Worm (Caenorhabditis elegans) whole organism, L3 larva: Measurements from ENCODE around the gene B0310.2.

Source experiments
- R02D3.7 ChIP-seq: fragments of 150-350 bp; optimal IDR thresholded peaks from 2 replicates; lab custom pipeline; 2014; ENCODE audit warnings: missing biosample characterization, missing genetic modification characterization
- ama-1 ChIP-seq: fragments of 150-350 bp; optimal IDR thresholded peaks from 2 replicates; lab custom pipeline; 2018
- ceh-16 ChIP-seq: sonication (generic microtip); optimal IDR thresholded peaks from 2 replicates; lab custom pipeline; 2017; ENCODE audit warnings: missing biosample characterization, missing genetic modification characterization
- ceh-28 ChIP-seq: fragments of 150-350 bp; optimal IDR thresholded peaks from 2 replicates; lab custom pipeline; 2014; ENCODE audit warnings: missing biosample characterization, missing genetic modification reagents, missing genetic modification characterization
- ceh-82 ChIP-seq: fragments of 150-350 bp; optimal IDR thresholded peaks from 2 replicates; lab custom pipeline; 2014; ENCODE audit warnings: missing biosample characterization, missing genetic modification characterization
- egl-27 ChIP-seq: sonication (generic microtip); optimal IDR thresholded peaks from 4 replicates; lab custom pipeline; 2017; ENCODE audit warnings: missing biosample characterization, missing genetic modification reagents, missing genetic modification characterization
- egl-5 ChIP-seq: fragments of 150-350 bp; optimal IDR thresholded peaks from 2 replicates; lab custom pipeline; 2017; ENCODE audit warnings: missing biosample characterization, missing genetic modification reagents, missing genetic modification characterization, inconsistent platforms
- elt-2 ChIP-seq: sonication (generic microtip); optimal IDR thresholded peaks from 2 replicates; lab custom pipeline; 2016; ENCODE audit warnings: missing genetic modification reagents, mild to moderate bottlenecking, missing genetic modification characterization, missing compliant biosample characterization
- elt-3 ChIP-seq, 3 experiments: fragments of 150-350 bp in 1 of 3; sonication (generic microtip) in 2 of 3; optimal IDR thresholded peaks; 2 replicates in 2 of 3; 4 replicates in 1 of 3; lab custom pipeline; 2014 to 2017; ENCODE audit warnings: missing biosample characterization in 3 of 3, missing genetic modification characterization in 3 of 3
- fkh-10 ChIP-seq: sonication (generic microtip); optimal IDR thresholded peaks from 2 replicates; lab custom pipeline; 2017; ENCODE audit warnings: missing biosample characterization, missing genetic modification reagents, missing genetic modification characterization
- fos-1 ChIP-seq: fragments of 150-350 bp; optimal IDR thresholded peaks from 2 replicates; lab custom pipeline; 2014; ENCODE audit warnings: missing biosample characterization, missing genetic modification characterization
- hmg-11 ChIP-seq: sonication (generic microtip); optimal IDR thresholded peaks from 2 replicates; lab custom pipeline; 2016; ENCODE audit warnings: missing genetic modification characterization, missing compliant biosample characterization
- lin-15B ChIP-seq: fragments of 150-350 bp; optimal IDR thresholded peaks from 2 replicates; lab custom pipeline; 2014; ENCODE audit warnings: missing biosample characterization, missing genetic modification characterization
- lsy-12 ChIP-seq: sonication (generic microtip); optimal IDR thresholded peaks from 2 replicates; lab custom pipeline; 2016; ENCODE audit warnings: mild to moderate bottlenecking, missing genetic modification characterization, missing compliant biosample characterization
- mdl-1 ChIP-seq: fragments of 150-350 bp; optimal IDR thresholded peaks from 2 replicates; lab custom pipeline; 2014; ENCODE audit warnings: missing biosample characterization, missing genetic modification characterization
- mml-1 ChIP-seq: fragments of 150-350 bp; sonication (generic microtip); optimal IDR thresholded peaks from 3 replicates; lab custom pipeline; 2014; ENCODE audit warnings: missing biosample characterization, missing genetic modification characterization
- nfya-1 ChIP-seq: sonication (generic microtip); optimal IDR thresholded peaks from 2 replicates; lab custom pipeline; 2017; ENCODE audit warnings: missing genetic modification characterization, mild to moderate bottlenecking, missing compliant biosample characterization, antibody characterized with exemption, moderate library complexity; ENCODE audit not compliant: insufficient read depth
- nhr-11 ChIP-seq: fragments of 150-350 bp; optimal IDR thresholded peaks from 2 replicates; lab custom pipeline; 2014; ENCODE audit warnings: missing biosample characterization, missing genetic modification characterization
- nhr-12 ChIP-seq: fragments of 150-350 bp; optimal IDR thresholded peaks from 2 replicates; lab custom pipeline; 2014; ENCODE audit warnings: missing biosample characterization, missing genetic modification characterization
- nhr-25 ChIP-seq: sonication (generic microtip); optimal IDR thresholded peaks from 2 replicates; lab custom pipeline; 2017; ENCODE audit warnings: missing biosample characterization, missing genetic modification characterization
- nhr-28 ChIP-seq: fragments of 150-350 bp; optimal IDR thresholded peaks from 2 replicates; lab custom pipeline; 2014; ENCODE audit warnings: missing biosample characterization, missing genetic modification characterization
- nhr-67 ChIP-seq: fragments of 150-350 bp; optimal IDR thresholded peaks from 2 replicates; lab custom pipeline; 2014; ENCODE audit warnings: missing biosample characterization, missing genetic modification characterization
- nhr-76 ChIP-seq: fragments of 150-350 bp; sonication (generic microtip); optimal IDR thresholded peaks from 5 replicates; lab custom pipeline; 2014; ENCODE audit warnings: missing biosample characterization, missing genetic modification characterization
- nhr-77 ChIP-seq: fragments of 150-350 bp; optimal IDR thresholded peaks from 2 replicates; lab custom pipeline; 2014; ENCODE audit warnings: missing biosample characterization, missing genetic modification characterization
- pha-4 ChIP-seq: fragments of 150-350 bp; optimal IDR thresholded peaks from 2 replicates; lab custom pipeline; 2014; ENCODE audit warnings: missing biosample characterization, missing genetic modification reagents, missing genetic modification characterization
- pqm-1 ChIP-seq: fragments of 150-350 bp; optimal IDR thresholded peaks from 2 replicates; lab custom pipeline; 2017; ENCODE audit warnings: missing biosample characterization, missing genetic modification characterization, inconsistent platforms
- skn-1 ChIP-seq: fragments of 150-350 bp; optimal IDR thresholded peaks from 2 replicates; lab custom pipeline; 2014; ENCODE audit warnings: missing biosample characterization, missing genetic modification characterization
- snpc-4 ChIP-seq: fragments of 150-350 bp; optimal IDR thresholded peaks from 2 replicates; lab custom pipeline; 2014; ENCODE audit warnings: missing biosample characterization, missing genetic modification characterization
- unc-39 ChIP-seq: sonication (generic microtip); optimal IDR thresholded peaks from 4 replicates; lab custom pipeline; 2017; ENCODE audit warnings: missing biosample characterization, missing genetic modification characterization
- unc-62 ChIP-seq: fragments of 150-350 bp; sonication (generic microtip); optimal IDR thresholded peaks from 4 replicates; lab custom pipeline; 2014; ENCODE audit warnings: missing biosample characterization, missing genetic modification reagents, missing genetic modification characterization
- zag-1 ChIP-seq: fragments of 150-350 bp; optimal IDR thresholded peaks from 2 replicates; lab custom pipeline; 2014; ENCODE audit warnings: missing biosample characterization, missing genetic modification characterization
- ztf-11 ChIP-seq: fragments of 150-350 bp; optimal IDR thresholded peaks from 2 replicates; lab custom pipeline; 2014; ENCODE audit warnings: missing biosample characterization, missing genetic modification characterization
- ztf-4 ChIP-seq: fragments of 150-350 bp; optimal IDR thresholded peaks from 2 replicates; lab custom pipeline; 2014; ENCODE audit warnings: missing biosample characterization, missing genetic modification characterization

B0310.2 gene

ce11 chrX:530909-531308 is 24.2 kb upstream of the B0310.2 start, which contains the start of gene B0310.6:
B0310.6 (minus strand) TSS chrX:531009.
- TF ChIP-seq nhr-67: no peak
- TF ChIP-seq nhr-11 (tag; lab: Kevin White, UChicago): no peak
- no peak for TF ChIP-seq ceh-28 (tag; lab: Kevin White, UChicago)
- no peak for TF ChIP-seq egl-27 (tag; lab: Kevin White, UChicago)
- no peak for TF ChIP-seq snpc-4

DNA sequence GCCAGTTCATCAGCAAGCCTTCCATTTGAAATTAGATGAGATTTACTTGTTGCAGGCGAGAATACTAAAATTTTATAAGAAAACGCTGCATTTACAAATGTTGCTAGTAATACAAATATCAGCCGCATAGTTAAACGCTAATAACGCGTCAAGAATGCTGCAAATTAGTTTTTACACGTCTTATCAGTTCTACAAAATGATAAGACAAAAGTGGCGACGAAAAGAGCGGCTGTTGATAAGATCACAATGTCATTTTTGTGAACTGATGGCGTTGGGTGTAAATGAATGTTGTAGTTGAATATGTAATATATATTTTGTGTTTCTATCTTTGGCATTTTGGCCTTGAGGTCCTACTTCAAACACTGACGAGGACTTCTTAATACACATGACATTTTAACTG is 23.3 kb upstream of the B0310.2 start, which contains the start of gene ugt-46:
Gene ugt-46, minus strand, starts transcription at position 279 of the 400 bp plus-strand sequence.
- TF ChIP-seq fos-1 (tag; lab: Kevin White, UChicago): no peak
- TF ChIP-seq ceh-82 (tag; lab: Kevin White, UChicago): no peak
- TF ChIP-seq nhr-12 (tag; lab: Kevin White, UChicago): no peak
- TF ChIP-seq nhr-76 (tag; lab: Kevin White, UChicago): no peak
- TF ChIP-seq skn-1: no peak
- TF ChIP-seq pqm-1: peak; percentile 88
- no peak for TF ChIP-seq lsy-12 (tag; lab: Kevin White, UChicago)
- TF ChIP-seq pha-4 (tag; lab: Kevin White, UChicago): peak; percentile 9
- peak in 1 of 3 experiments; percentile 15 for TF ChIP-seq elt-3 (tag; optimal IDR thresholded peaks at IDR 0.05; lab: Kevin White, UChicago)
- TF ChIP-seq egl-5 (tag; lab: Kevin White, UChicago): no peak
- TF ChIP-seq elt-2 (tag; lab: Kevin White, UChicago): peak; percentile 95
- TF ChIP-seq nhr-28 (tag; lab: Kevin White, UChicago): no peak
- TF ChIP-seq nhr-25: no peak

DNA sequence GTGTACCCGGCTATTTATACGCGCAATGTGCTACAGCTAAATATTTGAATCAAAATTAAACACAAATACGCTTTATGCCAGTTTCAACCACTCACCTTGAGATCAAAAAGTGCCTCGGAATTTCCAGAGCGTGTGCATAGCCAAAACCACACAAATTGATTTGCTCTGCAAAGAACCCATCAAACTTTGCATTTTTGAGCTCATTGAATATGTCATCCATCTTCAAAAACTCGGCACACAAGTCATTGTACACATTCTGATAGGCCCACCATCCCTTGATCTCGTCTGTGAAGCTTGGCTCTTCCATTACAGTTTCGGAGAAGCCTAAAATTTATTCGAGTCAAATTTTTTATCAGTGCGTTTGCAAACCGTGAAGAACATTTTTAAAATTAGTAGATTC is 22.6 kb upstream of the B0310.2 start:
- TF ChIP-seq skn-1 (no peak), mml-1 (no peak), nhr-77 (tag; lab: Kevin White, UChicago) (no peak), nhr-11 (tag; lab: Kevin White, UChicago) (no peak), lsy-12 (tag; lab: Kevin White, UChicago) (no peak), ceh-16 (tag; lab: Kevin White, UChicago) (no peak), unc-62 (GFP tag; lab: Kevin White, UChicago) (no peak)

ce11 chrX:528761-529160 is 22.0 kb upstream of the B0310.2 start:
- TF ChIP-seq ceh-28 (tag; lab: Kevin White, UChicago) (no peak), egl-5 (tag; lab: Kevin White, UChicago) (no peak), elt-3 (tag; optimal IDR thresholded peaks at IDR 0.05; lab: Kevin White, UChicago) (no peak), unc-39 (tag; lab: Kevin White, UChicago) (no peak), zag-1 (tag; lab: Kevin White, UChicago) (no peak), hmg-11 (tag; lab: Kevin White, UChicago) (no peak), ama-1 (lab: Kevin White, UChicago) (no peak), unc-62 (GFP tag; lab: Kevin White, UChicago) (no peak), mml-1 (no peak), pqm-1 (no peak), R02D3.7 (tag; lab: Kevin White, UChicago) (no peak)

DNA sequence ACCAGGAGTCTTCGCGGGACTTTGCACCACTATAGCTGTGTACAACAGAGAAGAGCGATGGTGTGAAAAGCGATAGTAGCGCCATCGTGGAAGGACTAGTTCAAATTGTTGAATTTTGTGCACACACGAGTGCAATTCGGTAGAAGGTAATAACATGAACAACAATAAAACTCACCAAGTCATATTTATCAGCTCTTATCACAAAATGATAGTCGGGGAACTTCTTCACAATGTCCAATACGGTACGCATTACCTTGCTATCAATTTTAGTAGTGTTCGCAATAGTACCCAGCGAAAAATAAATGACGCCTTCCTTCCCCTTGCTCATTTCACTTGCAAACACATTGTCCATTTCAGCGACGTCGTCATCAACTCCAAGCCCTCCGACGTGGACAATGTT is 20.9 kb upstream of the B0310.2 start:
- TF ChIP-seq nfya-1: no peak
- no peak for TF ChIP-seq R02D3.7 (tag; lab: Kevin White, UChicago)
- no peak for TF ChIP-seq ceh-28 (tag; lab: Kevin White, UChicago)
- TF ChIP-seq pqm-1: peak; percentile 25
- no peak for TF ChIP-seq mdl-1 (tag; lab: Kevin White, UChicago)
- TF ChIP-seq snpc-4: no peak
- TF ChIP-seq ztf-11 (tag; lab: Kevin White, UChicago): no peak
- peak; percentile 67 for TF ChIP-seq elt-2 (tag; lab: Kevin White, UChicago)
- no peak for TF ChIP-seq lin-15B
- TF ChIP-seq, all 47 proteins: peak for 2

- TF ChIP-seq ztf-4 (no peak), fkh-10 (GFP tag; lab: Kevin White, UChicago) (no peak), hmg-11 (tag; lab: Kevin White, UChicago) (no peak), nhr-77 (tag; lab: Kevin White, UChicago) (no peak), snpc-4 (no peak), skn-1 (no peak), nhr-67 (no peak)
These were observed 17.8 kb upstream of the B0310.2 start for ce11 chrX:524498-524897.
